Fruit fly (Drosophila melanogaster): ENCODE measurements around the gene Nup58.
A peak's percentile ranks its signal among the peaks of the same experiment; 100 is the strongest.

The Nup58 gene

dm6 chr3R:19644901-19645204 is at the start of gene Nup58 (continued):
- peak; percentile 74; the same call in 2 of the 3 replicates for TF ChIP-seq knrl (GFP tag; IDR thresholded peaks at IDR 0.05; ENCODE audit: partially characterized antibody)
- no peak for TF ChIP-seq Ravus (GFP tag; IDR thresholded peaks at IDR 0.05)
- TF ChIP-seq ac (GFP tag; optimal IDR thresholded peaks at IDR 0.05), result no peak
- TF ChIP-seq Xrp1 (GFP tag; IDR thresholded peaks at IDR 0.05), result peak; percentile 13; the same call in 1 of the 2 replicates
- no peak for TF ChIP-seq CG3163 (GFP tag; optimal IDR thresholded peaks at IDR 0.05)

dm6 chr3R:19598855-19599254 is 46.0 kb upstream of the Nup58 start, which contains the start of gene Cpr92A:
TSS of gene Cpr92A (minus strand) at chr3R:19598955.
- TF ChIP-seq bab2 (GFP tag; optimal IDR thresholded peaks at IDR 0.05), result no peak
- no peak for TF ChIP-seq her (GFP tag; optimal IDR thresholded peaks at IDR 0.05)
- TF ChIP-seq ewg (GFP tag; optimal IDR thresholded peaks at IDR 0.05), result no peak
- TF ChIP-seq en (GFP tag; optimal IDR thresholded peaks at IDR 0.05), result no peak
- no peak for TF ChIP-seq CG18476 (GFP tag; optimal IDR thresholded peaks at IDR 0.05)
- TF ChIP-seq bsh (GFP tag; optimal IDR thresholded peaks at IDR 0.05), result no peak
- TF ChIP-seq Blimp-1 (GFP tag; optimal IDR thresholded peaks at IDR 0.05), result no peak
- TF ChIP-seq YL-1 (GFP tag; optimal IDR thresholded peaks at IDR 0.05), result no peak
- no peak for TF ChIP-seq ap (GFP tag; IDR thresholded peaks at IDR 0.05)

- no peak for TF ChIP-seq Atf6 (GFP tag; IDR thresholded peaks at IDR 0.05)
- TF ChIP-seq Abd-B (GFP tag; optimal IDR thresholded peaks at IDR 0.05), result no peak
- no peak for TF ChIP-seq Camta (GFP tag; optimal IDR thresholded peaks at IDR 0.05)
- TF ChIP-seq CG6254 (GFP tag; optimal IDR thresholded peaks at IDR 0.05), result no peak
- no peak for TF ChIP-seq CG10321 (GFP tag; IDR thresholded peaks at IDR 0.05)
- no peak for TF ChIP-seq dati (GFP tag; IDR thresholded peaks at IDR 0.05)
- no peak for TF ChIP-seq Bdp1 (GFP tag; optimal IDR thresholded peaks at IDR 0.05)
- TF ChIP-seq pita (GFP tag; optimal IDR thresholded peaks at IDR 0.05), result no peak
- no peak for TF ChIP-seq CG14667 (GFP tag; IDR thresholded peaks at IDR 0.05)
- TF ChIP-seq sc (optimal IDR thresholded peaks at IDR 0.05), result no peak
- no peak for TF ChIP-seq sc (GFP tag; optimal IDR thresholded peaks at IDR 0.05)
- no peak for TF ChIP-seq CG1832 (GFP tag; optimal IDR thresholded peaks at IDR 0.05)
- no peak for TF ChIP-seq Myb (GFP tag; optimal IDR thresholded peaks at IDR 0.05)
Measured at dm6 chr3R:19600335-19600734, 44.5 kb upstream of the Nup58 start, which contains the start of gene CG7333. TSS of gene CG7333 (plus strand) at chr3R:19600635.

- no peak for TF ChIP-seq ac (GFP tag; optimal IDR thresholded peaks at IDR 0.05)
- no peak for TF ChIP-seq Lhr (GFP tag; optimal IDR thresholded peaks at IDR 0.05)
- TF ChIP-seq lbe (GFP tag; optimal IDR thresholded peaks at IDR 0.05), result peak; percentile 53
Measured at dm6 chr3R:19602996-19603395, 41.8 kb upstream of the Nup58 start, which contains the start of gene CG7342. TSS of gene CG7342 (plus strand) at chr3R:19603375.

dm6 chr3R:19606954-19607353 is 37.9 kb upstream of the Nup58 start, which contains the start of gene CG17751:
TSS of gene CG17751 (plus strand) at chr3R:19607254.
- TF ChIP-seq Nf-YA (GFP tag; IDR thresholded peaks at IDR 0.05) (0 out of 2 replicates have a peak, but pooled peaks have one; percentile 14), h (optimal IDR thresholded peaks at IDR 0.05) (no peak), CG12391 (tag; optimal IDR thresholded peaks at IDR 0.05) (no peak)

dm6 chr3R:19609925-19610324 is 34.9 kb upstream of the Nup58 start, which contains the start of gene CG17752:
TSS of gene CG17752 (plus strand) at chr3R:19610225.
- TF ChIP-seq maf-S (GFP tag; optimal IDR thresholded peaks at IDR 0.05) (no peak), Fer1 (GFP tag; optimal IDR thresholded peaks at IDR 0.05) (no peak)
